Worm (Caenorhabditis elegans) whole organism, young adult: ENCODE measurements around the gene C24A3.2.
A peak's percentile ranks its signal among the peaks of the same experiment; 100 is the strongest.

Experiments
- C06A6.2 ChIP-seq: fragments of 200-800 bp; sonication (Bioruptor generic); conservative IDR thresholded peaks from 2 replicates; pipeline ENCODE4 v1.3.6; 2022; ENCODE audit warnings: missing genetic modification characterization, missing compliant biosample characterization
- D2030.7 ChIP-seq: fragments of 200-800 bp; sonication (Bioruptor generic); IDR thresholded peaks from 2 replicates; pipeline ENCODE4 v1.3.6; 2022; ENCODE audit warnings: missing genetic modification reagents, missing genetic modification characterization, missing compliant biosample characterization
- F23B12.7 ChIP-seq: sonication (generic microtip); optimal IDR thresholded peaks from 2 replicates; lab custom pipeline; 2017; ENCODE audit warnings: missing genetic modification characterization, mild to moderate bottlenecking, missing compliant biosample characterization, antibody characterized with exemption, moderate library complexity; ENCODE audit not compliant: insufficient read depth
- F37B4.10 ChIP-seq: fragments of 200-800 bp; sonication (Bioruptor generic); IDR thresholded peaks from 2 replicates; pipeline ENCODE4 v1.3.6; 2022; ENCODE audit warnings: missing genetic modification characterization, missing compliant biosample characterization
- F49E8.2 ChIP-seq: sonication (generic microtip); optimal IDR thresholded peaks from 3 replicates; lab custom pipeline; 2017; ENCODE audit warnings: missing genetic modification characterization, mild to moderate bottlenecking, missing compliant biosample characterization, antibody characterized with exemption, moderate library complexity; ENCODE audit not compliant: insufficient read depth
- F52B5.7 ChIP-seq: sonication (generic microtip); optimal IDR thresholded peaks from 2 replicates; lab custom pipeline; 2016; ENCODE audit warnings: mild to moderate bottlenecking, missing genetic modification characterization, missing compliant biosample characterization
- K12H6.12 ChIP-seq: fragments of 200-800 bp; sonication (Bioruptor generic); optimal IDR thresholded peaks from 2 replicates; lab custom pipeline; 2018; ENCODE audit warnings: mild to moderate bottlenecking, missing genetic modification characterization, missing compliant biosample characterization
- T26A5.8 ChIP-seq: sonication (generic microtip); optimal IDR thresholded peaks from 2 replicates; lab custom pipeline; 2016; ENCODE audit warnings: missing genetic modification characterization, missing compliant biosample characterization
- Y79H2A.3 ChIP-seq: fragments of 200-800 bp; sonication (Bioruptor generic); conservative IDR thresholded peaks from 2 replicates; pipeline ENCODE4 v1.3.6; 2022; ENCODE audit warnings: missing genetic modification reagents, missing genetic modification characterization, missing compliant biosample characterization
- ama-1 ChIP-seq, 3 experiments: fragments of 150-350 bp in 1 of 3; sonication (generic microtip) in 2 of 3; optimal IDR thresholded peaks; 2 replicates each; lab custom pipeline; 2014 to 2018; ENCODE audit warnings: missing biosample characterization in 2 of 3, missing genetic modification characterization in 2 of 3, missing genetic modification reagents in 2 of 3
- attf-5 ChIP-seq: fragments of 200-800 bp; sonication (Bioruptor generic); optimal IDR thresholded peaks from 2 replicates; lab custom pipeline; 2018; ENCODE audit warnings: mild to moderate bottlenecking, missing genetic modification characterization, missing compliant biosample characterization
- bed-2 ChIP-seq: fragments of 200-800 bp; sonication (Bioruptor generic); IDR thresholded peaks from 2 replicates; pipeline ENCODE4 v1.3.6; 2022; ENCODE audit warnings: missing genetic modification reagents, missing genetic modification characterization, missing compliant biosample characterization
- ccch-3 ChIP-seq: fragments of 200-800 bp; sonication (Bioruptor generic); optimal IDR thresholded peaks from 2 replicates; lab custom pipeline; 2018; ENCODE audit warnings: mild to moderate bottlenecking, missing genetic modification characterization, missing compliant biosample characterization
- ceh-100 ChIP-seq: fragments of 200-800 bp; sonication (Bioruptor generic); IDR thresholded peaks from 2 replicates; pipeline ENCODE4 v1.3.6; 2022; ENCODE audit warnings: missing genetic modification reagents, missing genetic modification characterization, missing compliant biosample characterization
- ceh-27 ChIP-seq: fragments of 200-800 bp; sonication (Bioruptor generic); optimal IDR thresholded peaks from 2 replicates; lab custom pipeline; 2018; ENCODE audit warnings: mild to moderate bottlenecking, missing genetic modification characterization, moderate library complexity, missing compliant biosample characterization
- ceh-58 ChIP-seq: fragments of 200-800 bp; sonication (Bioruptor generic); IDR thresholded peaks from 2 replicates; pipeline ENCODE4 v1.3.6; 2022; ENCODE audit warnings: missing genetic modification characterization, missing compliant biosample characterization
- ceh-91 ChIP-seq: fragments of 200-800 bp; sonication (Bioruptor generic); IDR thresholded peaks from 2 replicates; pipeline ENCODE4 v1.3.6; 2022; ENCODE audit warnings: missing genetic modification reagents, missing genetic modification characterization, missing compliant biosample characterization
- egrh-3 ChIP-seq: fragments of 200-800 bp; sonication (Bioruptor generic); IDR thresholded peaks from 2 replicates; pipeline ENCODE4 v1.3.6; 2022; ENCODE audit warnings: missing genetic modification reagents, missing genetic modification characterization, missing compliant biosample characterization
- ekl-4 ChIP-seq: fragments of 200-800 bp; sonication (Bioruptor generic); IDR thresholded peaks from 2 replicates; pipeline ENCODE4 v1.3.6; 2022; ENCODE audit warnings: missing genetic modification reagents, missing genetic modification characterization, missing compliant biosample characterization
- gei-17 ChIP-seq: fragments of 200-800 bp; sonication (Bioruptor generic); optimal IDR thresholded peaks from 2 replicates; lab custom pipeline; 2018; ENCODE audit warnings: mild to moderate bottlenecking, missing genetic modification characterization, missing compliant biosample characterization
- lin-35 ChIP-seq, 3 experiments: fragments of 150-350 bp in 2 of 3; sonication (generic microtip) in 1 of 3; optimal IDR thresholded peaks; 2 replicates each; lab custom pipeline; 2014 to 2018; ENCODE audit warnings: missing biosample characterization in 3 of 3, missing genetic modification characterization in 3 of 3, missing genetic modification reagents in 3 of 3
- lsy-27 ChIP-seq: sonication (generic microtip); optimal IDR thresholded peaks from 2 replicates; lab custom pipeline; 2017; ENCODE audit warnings: missing genetic modification characterization, mild to moderate bottlenecking, missing compliant biosample characterization, antibody characterized with exemption, missing genotype, borderline replicate concordance; ENCODE audit not compliant: insufficient read depth
- madf-3 ChIP-seq: fragments of 200-800 bp; sonication (Bioruptor generic); IDR thresholded peaks from 2 replicates; pipeline ENCODE4 v1.3.6; 2022; ENCODE audit warnings: missing genetic modification reagents, missing genetic modification characterization, missing compliant biosample characterization
- madf-6 ChIP-seq: fragments of 200-800 bp; sonication (Bioruptor generic); IDR thresholded peaks from 2 replicates; pipeline ENCODE4 v1.3.6; 2022; ENCODE audit warnings: missing genetic modification reagents, missing genetic modification characterization, missing compliant biosample characterization
- madf-8 ChIP-seq: fragments of 200-800 bp; sonication (Bioruptor generic); conservative IDR thresholded peaks from 2 replicates; pipeline ENCODE4 v1.3.6; 2022; ENCODE audit warnings: missing genetic modification reagents, missing genetic modification characterization, missing compliant biosample characterization
- mcd-1 ChIP-seq: fragments of 200-800 bp; sonication (Bioruptor generic); IDR thresholded peaks from 2 replicates; pipeline ENCODE4 v1.3.6; 2022; ENCODE audit warnings: missing genetic modification reagents, missing genetic modification characterization, missing compliant biosample characterization
- nfyb-1 ChIP-seq: fragments of 200-800 bp; sonication (Bioruptor generic); IDR thresholded peaks from 2 replicates; pipeline ENCODE4 v1.3.6; 2022; ENCODE audit warnings: missing genetic modification reagents, missing genetic modification characterization, missing compliant biosample characterization
- nhr-179 ChIP-seq: sonication (generic microtip); optimal IDR thresholded peaks from 2 replicates; lab custom pipeline; 2016; ENCODE audit warnings: mild to moderate bottlenecking, missing genetic modification characterization, missing compliant biosample characterization
- rcor-1 ChIP-seq: fragments of 200-800 bp; sonication (Bioruptor generic); IDR thresholded peaks from 2 replicates; pipeline ENCODE4 v1.3.6; 2022; ENCODE audit warnings: missing genetic modification reagents, missing genetic modification characterization, missing compliant biosample characterization
- tbx-9 ChIP-seq: sonication (generic microtip); optimal IDR thresholded peaks from 2 replicates; lab custom pipeline; 2016; ENCODE audit warnings: borderline replicate concordance, missing genetic modification characterization, inconsistent platforms, missing compliant biosample characterization
- tlf-1 ChIP-seq: fragments of 200-800 bp; sonication (Bioruptor generic); optimal IDR thresholded peaks from 2 replicates; lab custom pipeline; 2018; ENCODE audit warnings: mild to moderate bottlenecking, missing genetic modification characterization, missing compliant biosample characterization
- unc-130 ChIP-seq: sonication (generic microtip); optimal IDR thresholded peaks from 2 replicates; lab custom pipeline; 2016; ENCODE audit warnings: missing genetic modification reagents, missing genetic modification characterization, missing compliant biosample characterization
- zfh-2 ChIP-seq: fragments of 200-800 bp; sonication (Bioruptor generic); conservative IDR thresholded peaks from 2 replicates; pipeline ENCODE4 v1.3.6; 2022; ENCODE audit warnings: missing genetic modification reagents, missing genetic modification characterization, missing compliant biosample characterization
- ztf-28 ChIP-seq: fragments of 200-800 bp; sonication (Bioruptor generic); IDR thresholded peaks from 2 replicates; pipeline ENCODE4 v1.3.6; 2022; ENCODE audit warnings: missing genetic modification reagents, missing genetic modification characterization, missing compliant biosample characterization

The C24A3.2 gene

ce11 chrX:8986452-8986851 lies 10.8 kb upstream of the C24A3.2 start:
- no peak for TF ChIP-seq F37B4.10
- TF ChIP-seq F49E8.2 (tag; lab: Kevin White, UChicago) = no peak
- no peak for TF ChIP-seq ceh-27 (GFP tag; lab: Kevin White, UChicago)
- TF ChIP-seq D2030.7 = no peak
- TF ChIP-seq madf-3 = no peak
- no peak for TF ChIP-seq ztf-28 (GFP tag; lab: Robert Waterston, UW)
- TF ChIP-seq madf-8 (GFP tag; lab: Robert Waterston, UW) = no peak
- no peak for TF ChIP-seq C06A6.2 (GFP tag; lab: Robert Waterston, UW)
- no peak for TF ChIP-seq gei-17 (GFP tag; lab: Kevin White, UChicago)
- no peak for TF ChIP-seq ceh-100 (GFP tag; lab: Robert Waterston, UW)
- TF ChIP-seq ceh-58 (GFP tag; lab: Robert Waterston, UW) = no peak
- no peak for TF ChIP-seq tbx-9 (tag; lab: Kevin White, UChicago)
- TF ChIP-seq Y79H2A.3 (GFP tag; lab: Robert Waterston, UW) = no peak
- no peak for TF ChIP-seq lsy-27
- no peak for TF ChIP-seq unc-130 (GFP tag; lab: Kevin White, UChicago)
- TF ChIP-seq ama-1 (optimal IDR thresholded peaks at IDR 0.05; lab: Kevin White, UChicago) = no peak
- TF ChIP-seq ama-1 (GFP tag; optimal IDR thresholded peaks at IDR 0.05; lab: Kevin White, UChicago) = no peak
- no peak for TF ChIP-seq ekl-4 (GFP tag; lab: Robert Waterston, UW)
- no peak for TF ChIP-seq bed-2 (GFP tag; lab: Robert Waterston, UW)

DNA sequence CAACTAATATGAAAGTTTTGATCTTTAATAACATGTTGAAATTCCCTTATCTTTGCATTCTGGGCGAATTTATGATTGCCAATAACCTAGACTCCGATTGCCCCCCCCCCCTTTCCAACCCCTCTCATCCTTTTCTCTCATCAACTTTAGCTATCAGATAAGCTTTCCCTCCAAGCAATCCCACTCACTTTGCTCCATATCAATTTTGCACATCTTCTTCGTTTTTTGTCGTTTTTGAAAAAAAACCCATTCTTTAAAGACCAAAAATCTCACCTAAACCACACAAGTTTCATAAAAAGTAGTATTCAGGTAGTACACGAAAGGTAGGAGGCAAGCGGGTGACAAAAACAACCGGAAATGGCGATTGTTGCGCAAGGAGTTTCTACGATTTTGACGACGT lies 9.5 kb upstream of the C24A3.2 start, which contains the start of gene twk-18:
twk-18 (plus strand) TSS at position 301 of the 400 bp plus-strand sequence.
- no peak for TF ChIP-seq ekl-4 (GFP tag; lab: Robert Waterston, UW)
- no peak for TF ChIP-seq F52B5.7 (tag; lab: Kevin White, UChicago)
- TF ChIP-seq T26A5.8 (tag; lab: Kevin White, UChicago) = no peak
- no peak for TF ChIP-seq egrh-3

- TF ChIP-seq ccch-3 (GFP tag; lab: Kevin White, UChicago) = no peak
- TF ChIP-seq nfyb-1 (GFP tag; lab: Robert Waterston, UW) = no peak
- no peak for TF ChIP-seq K12H6.12 (tag; lab: Kevin White, UChicago)
- TF ChIP-seq F23B12.7 (tag; lab: Kevin White, UChicago) = no peak
- no peak for TF ChIP-seq Y79H2A.3 (GFP tag; lab: Robert Waterston, UW)
These were observed 5.3 kb upstream of the C24A3.2 start, which contains the start of gene C24A3.4 for ce11 chrX:8991856-8992456. Gene C24A3.4, plus strand, starts transcription at chrX:8992406.

DNA sequence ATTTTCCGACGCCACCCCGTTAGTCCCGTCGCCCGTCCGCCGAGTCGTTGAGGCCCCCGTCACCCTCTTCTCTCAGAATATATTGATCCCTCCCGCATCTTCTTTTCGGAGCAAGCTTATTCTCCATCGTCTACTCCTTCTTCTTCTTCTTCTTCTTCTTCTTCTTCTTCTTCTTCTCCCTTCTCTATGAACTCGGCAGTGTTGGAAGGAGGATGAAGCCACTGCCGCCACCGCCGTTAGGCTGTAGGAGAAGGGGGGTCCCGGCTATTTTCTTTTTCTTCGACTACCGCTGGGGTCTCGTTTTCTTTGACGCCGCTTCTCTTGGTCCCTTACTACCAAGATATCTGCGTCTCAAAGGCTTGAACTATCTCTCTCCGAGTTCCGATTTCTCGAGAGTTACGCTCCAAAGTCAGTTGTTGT lies 1.8 kb upstream of the C24A3.2 start:
- no peak for TF ChIP-seq ceh-91 (GFP tag; lab: Robert Waterston, UW)
- TF ChIP-seq mcd-1 (GFP tag; lab: Robert Waterston, UW) = 0 out of 2 replicates have a peak, but pooled peaks have one; percentile 34
- TF ChIP-seq nhr-179 (tag; lab: Kevin White, UChicago) = no peak
- peak; percentile 33; the same call in 1 of the 2 replicates for TF ChIP-seq egrh-3
- no peak for TF ChIP-seq tlf-1 (GFP tag; lab: Kevin White, UChicago)
- TF ChIP-seq lin-35 (GFP tag; optimal IDR thresholded peaks at IDR 0.05; lab: Kevin White, UChicago) = peak in 1 of 3 experiments; percentile 22
- no peak for TF ChIP-seq Y79H2A.3 (GFP tag; lab: Robert Waterston, UW)
- TF ChIP-seq attf-5 (GFP tag; lab: Kevin White, UChicago) = peak; percentile 4
- peak; percentile 57 for TF ChIP-seq K12H6.12 (tag; lab: Kevin White, UChicago)
- TF ChIP-seq zfh-2 (GFP tag; lab: Robert Waterston, UW) = peak; percentile 90
- TF ChIP-seq madf-6 (GFP tag; lab: Robert Waterston, UW) = no peak
- TF ChIP-seq rcor-1 (GFP tag; lab: Robert Waterston, UW) = peak; percentile 45; the same call in 1 of the 2 replicates
